Worm (Caenorhabditis elegans) whole organism, mixed stage, embryonic: Measurements from ENCODE around the gene T16A9.5.

ENCODE experiments used
- ces-1 ChIP-seq: fragments of 150-350 bp; optimal IDR thresholded peaks from 2 replicates; lab custom pipeline; 2014; ENCODE audit warnings: missing biosample characterization, missing genetic modification reagents, missing genetic modification characterization
- flh-1 ChIP-seq: fragments of 200-800 bp; sonication (Bioruptor generic); optimal IDR thresholded peaks from 2 replicates; lab custom pipeline; 2018; ENCODE audit warnings: mild to moderate bottlenecking, missing genetic modification characterization, moderate library complexity, missing compliant biosample characterization
- lin-13 ChIP-seq: fragments of 150-350 bp; optimal IDR thresholded peaks from 2 replicates; lab custom pipeline; 2014; ENCODE audit warnings: missing biosample characterization, missing genetic modification characterization
- lsy-2 ChIP-seq: fragments of 150-350 bp; optimal IDR thresholded peaks from 2 replicates; lab custom pipeline; 2014; ENCODE audit warnings: missing biosample characterization, missing genetic modification characterization
- nhr-12 ChIP-seq: fragments of 150-350 bp; optimal IDR thresholded peaks from 2 replicates; lab custom pipeline; 2014; ENCODE audit warnings: missing biosample characterization, missing genetic modification characterization
- nhr-28 ChIP-seq: fragments of 150-350 bp; optimal IDR thresholded peaks from 2 replicates; lab custom pipeline; 2014; ENCODE audit warnings: missing biosample characterization, missing genetic modification characterization
- pha-4 ChIP-seq: fragments of 150-350 bp; optimal IDR thresholded peaks from 2 replicates; lab custom pipeline; 2018; ENCODE audit warnings: missing biosample characterization, missing genetic modification reagents, missing genetic modification characterization
- snpc-4 ChIP-seq: fragments of 150-350 bp; optimal IDR thresholded peaks from 2 replicates; lab custom pipeline; 2014; ENCODE audit warnings: missing biosample characterization, missing genetic modification characterization
- unc-120 ChIP-seq: sonication (generic microtip); optimal IDR thresholded peaks from 2 replicates; lab custom pipeline; 2017; ENCODE audit warnings: missing genetic modification characterization, missing compliant biosample characterization; ENCODE audit not compliant: poor library complexity, severe bottlenecking
- unc-39 ChIP-seq: fragments of 150-350 bp; optimal IDR thresholded peaks from 2 replicates; lab custom pipeline; 2014; ENCODE audit warnings: missing biosample characterization, missing genetic modification characterization
- unc-62 ChIP-seq: fragments of 150-350 bp; optimal IDR thresholded peaks from 2 replicates; lab custom pipeline; 2014; ENCODE audit warnings: missing biosample characterization, missing genetic modification reagents, missing genetic modification characterization

- no peak for TF ChIP-seq unc-39 (tag; lab: Kevin White, UChicago)
- no peak for TF ChIP-seq unc-62 (GFP tag; lab: Kevin White, UChicago)
- TF ChIP-seq nhr-12: no peak
- no peak for TF ChIP-seq nhr-28 (tag; lab: Kevin White, UChicago)
- TF ChIP-seq lin-13 (tag; lab: Kevin White, UChicago): no peak
- no peak for TF ChIP-seq flh-1 (GFP tag; lab: Kevin White, UChicago)
- peak; percentile 35 for TF ChIP-seq lsy-2 (tag; lab: Kevin White, UChicago)
- no peak for TF ChIP-seq snpc-4 (tag; lab: Kevin White, UChicago)
- no peak for TF ChIP-seq unc-120 (tag; lab: Kevin White, UChicago)
- no peak for TF ChIP-seq pha-4
- TF ChIP-seq ces-1 (GFP tag; lab: Kevin White, UChicago): peak; percentile 58
These were observed 21.6 kb downstream of the T16A9.5 start, which contains the start of gene atfs-1 for ce11 chrV:14193451-14193850.
